Fruit fly (Drosophila melanogaster) whole organism, embryonic: ENCODE results near the gene MED14.

Experiments used
- Atf6 ChIP-seq: fragments of 200-800 bp; sonication (Bioruptor generic); IDR thresholded peaks from 2 replicates; pipeline ENCODE4 v1.3.6; 2022; ENCODE audit warnings: missing biosample characterization, missing genetic modification characterization
- CG10654 ChIP-seq: fragments of 200-800 bp; sonication (Bioruptor generic); optimal IDR thresholded peaks from 2 replicates; lab custom pipeline; 2016; ENCODE audit warnings: missing biosample characterization, missing genetic modification characterization
- CG10979 ChIP-seq: fragments of 200-800 bp; sonication (Bioruptor generic); optimal IDR thresholded peaks from 2 replicates; lab custom pipeline; 2018; ENCODE audit warnings: missing biosample characterization, mild to moderate bottlenecking, missing genetic modification characterization, moderate library complexity
- CG12744 ChIP-seq: fragments of 200-800 bp; sonication (Bioruptor generic); optimal IDR thresholded peaks from 2 replicates; lab custom pipeline; 2016; ENCODE audit warnings: missing biosample characterization, missing genetic modification characterization
- CG13624 ChIP-seq: fragments of 200-800 bp; sonication (Bioruptor generic); optimal IDR thresholded peaks from 2 replicates; lab custom pipeline; 2016; ENCODE audit warnings: missing biosample characterization, missing genetic modification characterization
- CG14441 ChIP-seq: fragments of 200-800 bp; sonication (Bioruptor generic); IDR thresholded peaks from 2 replicates; pipeline ENCODE4 v1.3.6; 2022; ENCODE audit warnings: missing biosample characterization, missing genetic modification characterization
- CG15601 ChIP-seq: fragments of 200-800 bp; sonication (Bioruptor generic); optimal IDR thresholded peaks from 3 replicates; lab custom pipeline; 2019; ENCODE audit warnings: missing biosample characterization, mild to moderate bottlenecking, missing genetic modification characterization, moderate library complexity
- CG17328 ChIP-seq: fragments of 200-800 bp; sonication (Bioruptor generic); IDR thresholded peaks from 2 replicates; pipeline ENCODE4 v1.3.6; 2022; ENCODE audit warnings: missing biosample characterization, missing genetic modification characterization
- CG17612 ChIP-seq: fragments of 200-800 bp; sonication (Bioruptor generic); IDR thresholded peaks from 2 replicates; pipeline ENCODE4 v1.3.6; 2022; ENCODE audit warnings: missing biosample characterization, missing genetic modification characterization
- CG2678 ChIP-seq: fragments of 200-800 bp; sonication (Bioruptor generic); optimal IDR thresholded peaks from 3 replicates; lab custom pipeline; 2019; ENCODE audit warnings: missing biosample characterization, mild to moderate bottlenecking, missing genetic modification characterization, moderate library complexity
- CG4282 ChIP-seq: fragments of 200-800 bp; sonication (Bioruptor generic); optimal IDR thresholded peaks from 2 replicates; lab custom pipeline; 2016; ENCODE audit warnings: missing biosample characterization, missing genetic modification characterization
- CG6654 ChIP-seq: fragments of 200-800 bp; sonication (Bioruptor generic); optimal IDR thresholded peaks from 2 replicates; lab custom pipeline; 2017; ENCODE audit warnings: missing biosample characterization, mild to moderate bottlenecking, missing genetic modification characterization
- CG6765 ChIP-seq: fragments of 200-800 bp; sonication (Bioruptor generic); optimal IDR thresholded peaks from 3 replicates; lab custom pipeline; 2017; ENCODE audit warnings: missing biosample characterization, mild to moderate bottlenecking, missing genetic modification characterization
- CG7987 ChIP-seq: fragments of 200-800 bp; sonication (Bioruptor generic); optimal IDR thresholded peaks from 2 replicates; lab custom pipeline; 2018; ENCODE audit warnings: missing biosample characterization, mild to moderate bottlenecking, missing genetic modification characterization, moderate library complexity
- CG9437 ChIP-seq: fragments of 200-800 bp; sonication (Bioruptor generic); optimal IDR thresholded peaks from 2 replicates; lab custom pipeline; 2018; ENCODE audit warnings: missing biosample characterization, mild to moderate bottlenecking, missing genetic modification characterization
- CG9609 ChIP-seq: fragments of 200-800 bp; sonication (Bioruptor generic); optimal IDR thresholded peaks from 3 replicates; lab custom pipeline; 2016; ENCODE audit warnings: missing biosample characterization, missing genetic modification characterization
- CG9817 ChIP-seq: fragments of 200-800 bp; sonication (Bioruptor generic); optimal IDR thresholded peaks from 2 replicates; lab custom pipeline; 2018; ENCODE audit warnings: missing biosample characterization, mild to moderate bottlenecking, missing genetic modification characterization, moderate library complexity
- CG9876 ChIP-seq: fragments of 200-800 bp; sonication (Bioruptor generic); optimal IDR thresholded peaks from 2 replicates; lab custom pipeline; 2016; ENCODE audit warnings: missing biosample characterization, missing genetic modification characterization
- Chrac-16 ChIP-seq: fragments of 200-800 bp; sonication (Bioruptor generic); optimal IDR thresholded peaks from 3 replicates; lab custom pipeline; 2016; ENCODE audit warnings: missing biosample characterization, missing genetic modification characterization
- CrebB ChIP-seq: fragments of 200-800 bp; sonication (Bioruptor generic); optimal IDR thresholded peaks from 3 replicates; lab custom pipeline; 2018; ENCODE audit warnings: missing biosample characterization, mild to moderate bottlenecking, missing genetic modification characterization
- Dbx ChIP-seq: fragments of 200-800 bp; sonication (Bioruptor generic); IDR thresholded peaks from 3 replicates; pipeline ENCODE4 v1.3.6; 2022; ENCODE audit warnings: missing biosample characterization, missing genetic modification characterization
- Doc3 ChIP-seq: fragments of 200-800 bp; sonication (Bioruptor generic); IDR thresholded peaks from 3 replicates; pipeline ENCODE4 v1.3.6; 2022; ENCODE audit warnings: missing biosample characterization, missing genetic modification characterization; ENCODE audit not compliant: partially characterized antibody
- H15 ChIP-seq: fragments of 200-800 bp; sonication (Bioruptor generic); IDR thresholded peaks from 3 replicates; pipeline ENCODE4 v1.3.6; 2022; ENCODE audit warnings: missing biosample characterization, missing genetic modification characterization
- HmgZ ChIP-seq: fragments of 200-800 bp; sonication (Bioruptor generic); optimal IDR thresholded peaks from 2 replicates; lab custom pipeline; 2018; ENCODE audit warnings: missing biosample characterization, mild to moderate bottlenecking, missing genetic modification characterization
- Kr ChIP-seq: fragments of 200-800 bp; sonication (Bioruptor generic); optimal IDR thresholded peaks from 2 replicates; lab custom pipeline; 2017; ENCODE audit warnings: missing biosample characterization, mild to moderate bottlenecking, missing genetic modification characterization
- Lim3 ChIP-seq: fragments of 200-800 bp; sonication (Bioruptor generic); IDR thresholded peaks from 2 replicates; pipeline ENCODE4 v1.3.6; 2022; ENCODE audit warnings: missing biosample characterization, missing genetic modification characterization
- Med ChIP-seq: fragments of 200-800 bp; sonication (Bioruptor generic); peaks from one replicate; lab custom pipeline; 2016; ENCODE audit warnings: missing biosample characterization, missing genetic modification characterization, mild to moderate bottlenecking, inconsistent platforms, moderate library complexity
- Neu2 ChIP-seq: fragments of 200-800 bp; sonication (Bioruptor generic); optimal IDR thresholded peaks from 3 replicates; lab custom pipeline; 2016; ENCODE audit warnings: missing biosample characterization, missing genetic modification characterization, borderline replicate concordance
- Nf-YC ChIP-seq: fragments of 200-800 bp; optimal IDR thresholded peaks from 3 replicates; lab custom pipeline; 2019; ENCODE audit warnings: missing biosample characterization, mild to moderate bottlenecking, missing genetic modification characterization, moderate library complexity
- Oaz ChIP-seq: fragments of 200-800 bp; sonication (Bioruptor generic); IDR thresholded peaks from 2 replicates; pipeline ENCODE4 v1.3.6; 2022; ENCODE audit warnings: missing biosample characterization, missing genetic modification characterization
- Optix ChIP-seq: fragments of 200-800 bp; sonication (Bioruptor generic); IDR thresholded peaks from 3 replicates; pipeline ENCODE4 v1.3.6; 2022; ENCODE audit warnings: missing biosample characterization, missing genetic modification characterization
- Pdp1 ChIP-seq, 2 experiments: fragments of 200-800 bp; sonication (Bioruptor generic); optimal IDR thresholded peaks; 3 replicates each; lab custom pipeline; 2016; ENCODE audit warnings: missing biosample characterization in 2 of 2, missing genetic modification characterization in 2 of 2, mild to moderate bottlenecking in 1 of 2, moderate library complexity in 1 of 2
- Rx ChIP-seq: fragments of 200-800 bp; sonication (Bioruptor generic); IDR thresholded peaks from 2 replicates; pipeline ENCODE4 v1.3.6; 2022; ENCODE audit warnings: missing biosample characterization, missing genetic modification characterization
- ac ChIP-seq: fragments of 200-800 bp; sonication (Bioruptor generic); optimal IDR thresholded peaks from 3 replicates; lab custom pipeline; 2017; ENCODE audit warnings: missing biosample characterization, mild to moderate bottlenecking, missing genetic modification characterization
- ato ChIP-seq: fragments of 200-800 bp; sonication (Bioruptor generic); IDR thresholded peaks from 2 replicates; pipeline ENCODE4 v1.3.6; 2022; ENCODE audit warnings: missing biosample characterization, missing genetic modification characterization; ENCODE audit not compliant: partially characterized antibody
- bab2 ChIP-seq: fragments of 200-800 bp; sonication (Bioruptor generic); optimal IDR thresholded peaks from 2 replicates; lab custom pipeline; 2016; ENCODE audit warnings: missing biosample characterization, missing genetic modification characterization
- bsh ChIP-seq, 2 experiments: fragments of 200-800 bp; sonication (Bioruptor generic); optimal IDR thresholded peaks; 2 replicates each; lab custom pipeline; 2017 to 2018; ENCODE audit warnings: mild to moderate bottlenecking in 2 of 2, missing biosample characterization in 2 of 2, missing genetic modification characterization in 2 of 2, moderate library complexity in 1 of 2
- cato ChIP-seq: fragments of 200-800 bp; sonication (Bioruptor generic); optimal IDR thresholded peaks from 2 replicates; lab custom pipeline; 2016; ENCODE audit warnings: missing biosample characterization, missing genetic modification characterization, borderline replicate concordance
- fru ChIP-seq: fragments of >200 bp; optimal IDR thresholded peaks from 2 replicates; lab custom pipeline; 2017
- fu2 ChIP-seq: fragments of 200-800 bp; sonication (Bioruptor generic); optimal IDR thresholded peaks from 2 replicates; lab custom pipeline; 2016; ENCODE audit warnings: missing biosample characterization, missing genetic modification characterization
- h ChIP-seq: fragments of >200 bp; optimal IDR thresholded peaks from 2 replicates; lab custom pipeline; 2017
- hth ChIP-seq: fragments of >200 bp; optimal IDR thresholded peaks from 2 replicates; lab custom pipeline; 2017; ENCODE audit warnings: inconsistent platforms
- klu ChIP-seq: fragments of 200-800 bp; sonication (Bioruptor generic); IDR thresholded peaks from 2 replicates; pipeline ENCODE4 v1.3.6; 2022; ENCODE audit warnings: missing biosample characterization, missing genetic modification characterization
- lab ChIP-seq: fragments of 200-800 bp; sonication (Bioruptor generic); optimal IDR thresholded peaks from 3 replicates; lab custom pipeline; 2017; ENCODE audit warnings: missing biosample characterization, missing genetic modification characterization, mild to moderate bottlenecking, moderate library complexity, missing genetic modification reagents
- peb ChIP-seq: fragments of 200-800 bp; sonication (Bioruptor generic); IDR thresholded peaks from 2 replicates; pipeline ENCODE4 v1.3.6; 2022; ENCODE audit warnings: missing biosample characterization, missing genetic modification characterization
- pita ChIP-seq: fragments of 200-800 bp; sonication (Bioruptor generic); optimal IDR thresholded peaks from 2 replicates; lab custom pipeline; 2017; ENCODE audit warnings: missing biosample characterization, mild to moderate bottlenecking, missing genetic modification characterization
- pum ChIP-seq: fragments of 200-800 bp; sonication (Bioruptor generic); optimal IDR thresholded peaks from 2 replicates; lab custom pipeline; 2016; ENCODE audit warnings: missing biosample characterization, missing genetic modification characterization
- run ChIP-seq: fragments of 200-800 bp; sonication (Bioruptor generic); optimal IDR thresholded peaks from 3 replicates; lab custom pipeline; 2018; ENCODE audit warnings: missing biosample characterization, mild to moderate bottlenecking, missing genetic modification characterization
- sim ChIP-seq: fragments of 200-800 bp; sonication (Bioruptor generic); IDR thresholded peaks from 2 replicates; pipeline ENCODE4 v1.3.6; 2022; ENCODE audit warnings: missing biosample characterization, missing genetic modification characterization
- sug ChIP-seq: fragments of 200-800 bp; optimal IDR thresholded peaks from 2 replicates; lab custom pipeline; 2019; ENCODE audit warnings: missing biosample characterization, mild to moderate bottlenecking, missing genetic modification characterization, moderate library complexity
- trem ChIP-seq: fragments of 200-800 bp; optimal IDR thresholded peaks from 3 replicates; lab custom pipeline; 2019; ENCODE audit warnings: missing biosample characterization, mild to moderate bottlenecking, missing genetic modification characterization, moderate library complexity
- tx ChIP-seq: fragments of 200-800 bp; sonication (Bioruptor generic); optimal IDR thresholded peaks from 2 replicates; lab custom pipeline; 2016; ENCODE audit warnings: missing biosample characterization, missing genetic modification characterization

The MED14 gene

dm6 chr3L:559390-560034, 33.5 kb upstream of the MED14 start (continued):
- no peak for TF ChIP-seq CrebB (tag; lab: Kevin White, UChicago)
- TF ChIP-seq CG9437 (GFP tag; lab: Kevin White, UChicago), result no peak
- no peak for TF ChIP-seq CG4282 (GFP tag; lab: Kevin White, UChicago)
- peak; percentile 30 for TF ChIP-seq Med (GFP tag; lab: Kevin White, UChicago)
- no peak for TF ChIP-seq CG2678 (tag; lab: Kevin White, UChicago)
- TF ChIP-seq Doc3 (GFP tag; lab: Robert Waterston, UW), result no peak
- TF ChIP-seq Oaz (GFP tag; lab: Robert Waterston, UW), result no peak
- TF ChIP-seq CG9876 (GFP tag; lab: Kevin White, UChicago), result no peak
- no peak for TF ChIP-seq run
- peak; percentile 73 for TF ChIP-seq lab (GFP tag; lab: Kevin White, UChicago)
- TF ChIP-seq pum (GFP tag; lab: Kevin White, UChicago), result no peak
- TF ChIP-seq Neu2 (GFP tag; lab: Kevin White, UChicago), result no peak
- no peak for TF ChIP-seq bab2 (GFP tag; lab: Kevin White, UChicago)
- no peak for TF ChIP-seq bsh (GFP tag; optimal IDR thresholded peaks at IDR 0.05; lab: Kevin White, UChicago)
- no peak for TF ChIP-seq ac (GFP tag; lab: Kevin White, UChicago)
- no peak for TF ChIP-seq Dbx
- TF ChIP-seq Atf6 (GFP tag; lab: Robert Waterston, UW), result 0 out of 2 replicates have a peak, but pooled peaks have one; percentile 21
- no peak for TF ChIP-seq Rx (GFP tag; lab: Robert Waterston, UW)
- TF ChIP-seq sim, result no peak
- no peak for TF ChIP-seq pita (GFP tag; lab: Kevin White, UChicago)
- peak; percentile 77 for TF ChIP-seq sug (tag; lab: Kevin White, UChicago)
- no peak for TF ChIP-seq CG9817 (tag; lab: Kevin White, UChicago)
- TF ChIP-seq Optix (GFP tag; lab: Robert Waterston, UW), result no peak
- TF ChIP-seq hth (lab: Kevin White, UChicago), result no peak
- TF ChIP-seq H15 (GFP tag; lab: Robert Waterston, UW), result no peak
- TF ChIP-seq CG9609 (GFP tag; lab: Kevin White, UChicago), result no peak
- TF ChIP-seq CG7987 (GFP tag; lab: Kevin White, UChicago), result no peak
- no peak for TF ChIP-seq fu2 (GFP tag; lab: Kevin White, UChicago)
- TF ChIP-seq CG13624 (GFP tag; lab: Kevin White, UChicago), result no peak
- TF ChIP-seq klu (GFP tag; lab: Robert Waterston, UW), result no peak
- TF ChIP-seq CG15601 (tag; lab: Kevin White, UChicago), result no peak
- no peak for TF ChIP-seq Chrac-16 (GFP tag; lab: Kevin White, UChicago)
- peak; percentile 59; the same call in 1 of the 2 replicates for TF ChIP-seq CG14441 (GFP tag; lab: Robert Waterston, UW)
- TF ChIP-seq tx (GFP tag; lab: Kevin White, UChicago), result no peak
- no peak for TF ChIP-seq CG12744 (GFP tag; lab: Kevin White, UChicago)
- peak; percentile 19 for TF ChIP-seq Nf-YC (tag; lab: Kevin White, UChicago)
- TF ChIP-seq CG10979 (tag; lab: Kevin White, UChicago), result no peak
- TF ChIP-seq fru (lab: Kevin White, UChicago), result no peak
- no peak for TF ChIP-seq CG6765
- no peak for TF ChIP-seq ato (GFP tag; lab: Robert Waterston, UW)
- no peak for TF ChIP-seq Kr (GFP tag; lab: Kevin White, UChicago)
- TF ChIP-seq CG17328 (GFP tag; lab: Robert Waterston, UW), result no peak
- no peak for TF ChIP-seq CG6654 (GFP tag; lab: Kevin White, UChicago)
- no peak for TF ChIP-seq Lim3 (GFP tag; lab: Robert Waterston, UW)
- peak; percentile 27 for TF ChIP-seq HmgZ (tag; lab: Kevin White, UChicago)
- TF ChIP-seq h (lab: Kevin White, UChicago), result no peak
- no peak for TF ChIP-seq cato
- TF ChIP-seq CG17612 (GFP tag; lab: Robert Waterston, UW), result no peak
- TF ChIP-seq peb (GFP tag; lab: Robert Waterston, UW), result no peak
- no peak for TF ChIP-seq CG10654 (GFP tag; lab: Kevin White, UChicago)
- TF ChIP-seq trem (tag; lab: Kevin White, UChicago), result no peak
- TF ChIP-seq Pdp1 (GFP tag; optimal IDR thresholded peaks at IDR 0.05; lab: Kevin White, UChicago), result peak in 1 of 2 experiments; percentile 9
